Fruit fly (Drosophila melanogaster): ENCODE measurements around the gene CG1792.

Gene CG1792

DNA sequence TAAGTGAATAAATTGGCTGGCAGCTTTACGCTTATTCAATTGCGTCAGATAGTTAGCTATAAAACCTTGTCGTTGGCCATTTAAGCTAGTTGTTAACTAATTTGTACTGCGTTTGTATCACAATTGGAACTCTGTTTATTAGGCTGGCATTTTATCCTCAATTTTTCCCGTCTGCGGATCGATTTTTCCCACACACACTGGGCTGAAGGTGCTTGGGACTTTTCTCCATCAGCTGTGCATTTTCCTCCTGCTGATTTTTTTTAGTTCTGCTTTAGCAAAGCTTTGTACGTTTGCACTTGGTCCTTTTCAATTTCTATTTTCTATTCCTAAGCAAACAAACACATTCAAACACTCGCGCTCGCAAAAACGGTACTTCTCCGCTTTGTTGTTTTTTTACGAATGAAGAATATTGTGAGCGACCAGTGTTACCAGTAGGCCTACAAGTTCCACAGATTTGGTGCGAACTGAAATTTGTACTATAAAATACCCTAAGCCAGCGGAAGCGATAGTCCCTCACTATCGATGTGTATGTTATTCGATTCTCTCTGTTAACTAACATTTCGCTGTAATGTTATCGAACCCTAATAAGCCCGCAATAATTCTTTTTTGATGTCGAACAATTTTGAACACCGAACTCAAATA, 6.6 kb upstream of the CG1792 start (continued):
- TF ChIP-seq chinmo (GFP tag; IDR thresholded peaks at IDR 0.05; ENCODE audit: partially characterized antibody) (no peak), pho (GFP tag; optimal IDR thresholded peaks at IDR 0.05) (peak; percentile 21), HLH54F (GFP tag; optimal IDR thresholded peaks at IDR 0.05) (peak; percentile 11), CG13296 (GFP tag; optimal IDR thresholded peaks at IDR 0.05) (peak; percentile 40), CG11247 (GFP tag; IDR thresholded peaks at IDR 0.05) (no peak), CG1647 (GFP tag; optimal IDR thresholded peaks at IDR 0.05) (peak; percentile 5), Eip74EF (GFP tag; optimal IDR thresholded peaks at IDR 0.05) (no peak), Fer2 (tag; optimal IDR thresholded peaks at IDR 0.05) (no peak), CG30020 (tag; optimal IDR thresholded peaks at IDR 0.05) (no peak), CG12942 (GFP tag; optimal IDR thresholded peaks at IDR 0.05) (no peak), cwo (GFP tag; optimal IDR thresholded peaks at IDR 0.05) (no peak), CG7745 (tag; optimal IDR thresholded peaks at IDR 0.05) (peak; percentile 22), PHDP (tag; optimal IDR thresholded peaks at IDR 0.05) (peak; percentile 49), ewg (GFP tag; optimal IDR thresholded peaks at IDR 0.05) (no peak), CoRest (tag; optimal IDR thresholded peaks at IDR 0.05) (peak; percentile 5), peb (GFP tag; IDR thresholded peaks at IDR 0.05) (no peak), Adf1 (GFP tag; IDR thresholded peaks at IDR 0.05) (no peak), bab2 (GFP tag; optimal IDR thresholded peaks at IDR 0.05) (no peak), CHES-1-like (GFP tag; optimal IDR thresholded peaks at IDR 0.05) (peak; percentile 56), CG33213 (GFP tag; optimal IDR thresholded peaks at IDR 0.05) (peak; percentile 4), CG10209 (GFP tag; optimal IDR thresholded peaks at IDR 0.05) (peak; percentile 31), fu2 (GFP tag; optimal IDR thresholded peaks at IDR 0.05) (no peak), CG18011 (GFP tag; optimal IDR thresholded peaks at IDR 0.05) (no peak), CG17829 (tag; optimal IDR thresholded peaks at IDR 0.05) (peak; percentile 84), CG6854 (GFP tag; optimal IDR thresholded peaks at IDR 0.05) (peak; percentile 62), kay (GFP tag; optimal IDR thresholded peaks at IDR 0.05) (no peak), ci (GFP tag; IDR thresholded peaks at IDR 0.05) (no peak), CG15073 (GFP tag; optimal IDR thresholded peaks at IDR 0.05) (no peak), Hsf (GFP tag; optimal IDR thresholded peaks at IDR 0.05) (no peak), her (GFP tag; optimal IDR thresholded peaks at IDR 0.05) (peak; percentile 26), lab (GFP tag; optimal IDR thresholded peaks at IDR 0.05) (peak; percentile 67), pnt (GFP tag; optimal IDR thresholded peaks at IDR 0.05) (no peak), CG12659 (GFP tag; optimal IDR thresholded peaks at IDR 0.05) (peak; percentile 75), CG2116 (GFP tag; optimal IDR thresholded peaks at IDR 0.05) (peak; percentile 76), CG16779 (GFP tag; IDR thresholded peaks at IDR 0.05) (no peak), CG31365 (tag; optimal IDR thresholded peaks at IDR 0.05) (no peak), tll (GFP tag; optimal IDR thresholded peaks at IDR 0.05) (no peak), CG4360 (GFP tag; IDR thresholded peaks at IDR 0.05) (no peak), CG12219 (GFP tag; optimal IDR thresholded peaks at IDR 0.05) (no peak), CG1832 (GFP tag; optimal IDR thresholded peaks at IDR 0.05) (no peak), crp (GFP tag; optimal IDR thresholded peaks at IDR 0.05) (peak in 1 of 2 experiments; percentile 26), sim (GFP tag; IDR thresholded peaks at IDR 0.05) (no peak), Stat92E (GFP tag; optimal IDR thresholded peaks at IDR 0.05) (peak in 1 of 3 experiments; percentile 48), ap (GFP tag; IDR thresholded peaks at IDR 0.05) (no peak), CG7271 (tag; optimal IDR thresholded peaks at IDR 0.05) (peak; percentile 77), Hr39 (optimal IDR thresholded peaks at IDR 0.05) (no peak), CG4707 (GFP tag; optimal IDR thresholded peaks at IDR 0.05) (peak; percentile 46), CG9437 (GFP tag; optimal IDR thresholded peaks at IDR 0.05) (no peak), CG7963 (GFP tag; IDR thresholded peaks at IDR 0.05; ENCODE audit: partially characterized antibody) (no peak)

All from whole organism, embryonic.